Fruit fly (Drosophila melanogaster) whole organism, pupa: ENCODE results near the gene CG7368.

Source experiments
- CG10348 ChIP-seq: fragments of 200-800 bp; sonication (Bioruptor generic); IDR thresholded peaks from 2 replicates; pipeline ENCODE4 v1.3.6; 2022; ENCODE audit warnings: missing biosample characterization, missing genetic modification characterization
- CG12605 ChIP-seq: fragments of 200-800 bp; sonication (Bioruptor generic); IDR thresholded peaks from 2 replicates; pipeline ENCODE4 v1.3.6; 2022; ENCODE audit warnings: missing biosample characterization, missing genetic modification characterization
- CG13204 ChIP-seq: fragments of 200-800 bp; sonication (Bioruptor generic); optimal IDR thresholded peaks from 2 replicates; lab custom pipeline; 2018; ENCODE audit warnings: missing biosample characterization, mild to moderate bottlenecking, missing genetic modification characterization, moderate library complexity
- CG14655 ChIP-seq: fragments of 200-800 bp; sonication (Bioruptor generic); optimal IDR thresholded peaks from 3 replicates; lab custom pipeline; 2017; ENCODE audit warnings: mild to moderate bottlenecking, missing biosample characterization, missing genetic modification reagents, missing genetic modification characterization
- CG15710 ChIP-seq: fragments of 200-800 bp; sonication (Bioruptor generic); optimal IDR thresholded peaks from 2 replicates; lab custom pipeline; 2018; ENCODE audit warnings: missing biosample characterization, mild to moderate bottlenecking, missing genetic modification characterization, moderate library complexity
- CG17806 ChIP-seq: fragments of 200-800 bp; sonication (Bioruptor generic); optimal IDR thresholded peaks from 2 replicates; lab custom pipeline; 2018; ENCODE audit warnings: missing biosample characterization, mild to moderate bottlenecking, missing genetic modification characterization, moderate library complexity
- CG32121 ChIP-seq: fragments of 200-800 bp; sonication (Bioruptor generic); IDR thresholded peaks from 2 replicates; pipeline ENCODE4 v1.3.6; 2022; ENCODE audit warnings: missing biosample characterization, missing genetic modification characterization
- CG34367 ChIP-seq: fragments of 200-800 bp; sonication (Bioruptor generic); optimal IDR thresholded peaks from 2 replicates; lab custom pipeline; 2018; ENCODE audit warnings: missing biosample characterization, mild to moderate bottlenecking, missing genetic modification characterization
- CG4496 ChIP-seq: fragments of 200-800 bp; sonication (Bioruptor generic); IDR thresholded peaks from 3 replicates; pipeline ENCODE4 v1.3.6; 2022; ENCODE audit warnings: missing biosample characterization, missing genetic modification characterization
- CG8159 ChIP-seq: fragments of 200-800 bp; sonication (Bioruptor generic); optimal IDR thresholded peaks from 3 replicates; lab custom pipeline; 2018; ENCODE audit warnings: missing biosample characterization, mild to moderate bottlenecking, missing genetic modification characterization, moderate library complexity
- CG8301 ChIP-seq: fragments of 200-800 bp; sonication (Bioruptor generic); optimal IDR thresholded peaks from 2 replicates; lab custom pipeline; 2018; ENCODE audit warnings: missing biosample characterization, mild to moderate bottlenecking, missing genetic modification characterization
- CG9948 ChIP-seq: fragments of 200-800 bp; sonication (Bioruptor generic); optimal IDR thresholded peaks from 2 replicates; lab custom pipeline; 2018; ENCODE audit warnings: missing biosample characterization, mild to moderate bottlenecking, missing genetic modification characterization, moderate library complexity
- D1 ChIP-seq: fragments of 200-800 bp; sonication (Bioruptor generic); optimal IDR thresholded peaks from 2 replicates; lab custom pipeline; 2018; ENCODE audit warnings: missing biosample characterization, mild to moderate bottlenecking, missing genetic modification characterization, moderate library complexity
- EcR ChIP-seq: fragments of 200-800 bp; sonication (Bioruptor generic); optimal IDR thresholded peaks from 3 replicates; lab custom pipeline; 2019; ENCODE audit warnings: missing biosample characterization, missing genetic modification characterization, mild to moderate bottlenecking, moderate library complexity, missing genetic modification reagents
- Ets98B ChIP-seq: fragments of 200-800 bp; sonication (Bioruptor generic); IDR thresholded peaks from 2 replicates; pipeline ENCODE4 v1.3.6; 2022; ENCODE audit warnings: missing biosample characterization, missing genetic modification characterization
- Pif1A ChIP-seq: fragments of 200-800 bp; sonication (Bioruptor generic); optimal IDR thresholded peaks from 3 replicates; lab custom pipeline; 2016; ENCODE audit warnings: missing biosample characterization, missing genetic modification characterization
- Pif1B ChIP-seq: fragments of 200-800 bp; sonication (Bioruptor generic); optimal IDR thresholded peaks from 3 replicates; lab custom pipeline; 2016; ENCODE audit warnings: missing biosample characterization, missing genetic modification characterization
- Snoo ChIP-seq: fragments of 200-800 bp; sonication (Bioruptor generic); optimal IDR thresholded peaks from 3 replicates; lab custom pipeline; 2017; ENCODE audit warnings: missing biosample characterization, mild to moderate bottlenecking, missing genetic modification characterization, inconsistent platforms
- fd96Ca ChIP-seq: fragments of 200-800 bp; sonication (Bioruptor generic); IDR thresholded peaks from 3 replicates; pipeline ENCODE4 v1.3.6; 2022; ENCODE audit warnings: missing biosample characterization, missing genetic modification characterization
- gl ChIP-seq: fragments of 200-800 bp; sonication (Bioruptor generic); optimal IDR thresholded peaks from 2 replicates; lab custom pipeline; 2018; ENCODE audit warnings: missing biosample characterization, mild to moderate bottlenecking, missing genetic modification characterization
- rn ChIP-seq: fragments of 200-800 bp; sonication (Bioruptor generic); IDR thresholded peaks from 2 replicates; pipeline ENCODE4 v1.3.6; 2022; ENCODE audit warnings: missing biosample characterization, missing genetic modification characterization

Gene CG7368

DNA sequence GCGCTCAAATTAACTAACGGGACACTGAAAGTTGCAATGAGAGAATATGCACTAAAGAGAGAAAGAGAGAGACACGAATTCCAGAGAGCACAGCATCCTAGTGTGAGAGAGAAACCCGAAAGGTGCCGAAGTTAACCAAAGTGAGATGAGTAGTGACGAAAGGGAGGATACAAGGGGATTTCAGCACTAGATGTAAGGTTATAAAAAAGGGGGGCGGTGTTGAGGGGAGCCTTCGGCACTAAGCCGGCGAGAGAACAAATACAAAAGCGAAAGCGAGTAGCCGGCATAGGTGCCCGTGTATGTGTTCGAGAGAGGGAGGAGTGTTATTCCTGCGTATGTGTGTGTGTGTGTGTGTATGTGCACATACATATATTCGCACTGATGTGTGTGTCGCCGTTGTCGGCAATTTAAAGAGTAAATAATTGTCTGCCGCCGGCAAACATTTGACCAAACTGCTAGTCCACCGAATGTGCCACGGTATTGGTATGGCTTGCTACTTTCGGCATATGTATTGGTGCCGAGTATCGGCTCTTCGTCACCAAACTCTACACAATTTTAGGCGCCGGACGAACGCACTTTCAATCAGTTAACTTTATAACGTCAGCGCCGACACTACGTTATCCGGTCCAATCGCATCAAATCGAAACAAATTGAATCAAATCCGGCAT is at the start of gene CG7368:
TSS of gene CG7368 (plus strand) at position 618 of the 668 bp plus-strand sequence.
- TF ChIP-seq CG32121 (GFP tag; lab: Robert Waterston, UW) (no peak), CG13204 (GFP tag; lab: Kevin White, UChicago) (peak; percentile 14)

DNA sequence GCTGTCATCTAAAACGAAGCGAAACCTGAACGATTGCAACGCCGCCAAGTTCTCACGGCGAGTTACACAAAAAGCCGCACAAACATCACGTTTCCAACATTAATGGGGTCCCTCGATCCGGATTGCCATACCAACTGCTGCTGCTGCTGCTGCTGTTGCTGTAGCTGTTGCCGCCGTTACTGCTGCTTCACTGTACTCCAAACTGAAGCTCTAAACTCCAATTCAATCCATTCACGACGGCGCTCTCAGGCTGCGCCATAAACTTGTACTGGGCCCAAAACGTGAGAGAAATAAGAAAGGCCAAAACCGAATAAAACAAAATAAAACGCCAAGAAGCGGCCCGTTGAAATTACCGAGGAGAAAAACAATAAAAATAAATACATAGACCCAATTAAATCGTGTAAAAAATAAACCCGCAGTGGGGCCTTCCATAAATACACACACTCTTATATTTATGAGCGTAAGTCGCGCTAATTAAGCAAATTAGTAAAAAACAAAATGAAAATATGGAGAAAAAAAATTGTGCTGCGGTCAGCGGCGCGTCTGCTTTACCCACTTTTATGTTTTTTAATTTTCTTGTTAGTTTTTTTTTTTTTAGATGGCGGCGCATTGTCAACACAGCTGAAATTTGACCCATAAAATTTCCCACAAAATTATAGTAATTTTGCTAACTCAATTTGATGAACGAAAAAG is 49.6 kb upstream of the CG7368 start:
- peak; percentile 13; the same call in 1 of the 2 replicates for TF ChIP-seq Ets98B (GFP tag; lab: Robert Waterston, UW)
- TF ChIP-seq CG12605 (GFP tag; lab: Robert Waterston, UW), result no peak

DNA sequence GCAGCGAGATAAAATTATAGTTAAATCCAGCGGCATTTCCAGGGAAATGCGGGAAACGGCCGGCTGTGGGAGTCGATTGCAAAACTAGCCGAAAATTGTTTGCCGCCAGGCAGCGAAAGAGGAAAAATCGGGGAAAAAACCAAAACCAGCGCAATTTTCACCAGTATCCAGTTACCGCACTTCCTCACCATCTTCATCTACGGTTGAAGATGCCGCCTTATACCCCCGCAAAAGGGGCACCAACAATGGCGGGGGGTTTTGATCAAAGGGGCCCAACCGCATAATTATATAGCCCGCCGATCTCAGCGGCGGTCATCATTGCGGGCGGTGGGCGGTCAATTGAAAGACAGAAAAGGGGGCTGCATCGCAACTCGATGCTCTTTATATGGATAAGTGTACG is 49.0 kb upstream of the CG7368 start:
- TF ChIP-seq CG4496 (no peak), CG8301 (tag; lab: Kevin White, UChicago) (no peak), CG17806 (no peak), Ets98B (GFP tag; lab: Robert Waterston, UW) (no peak), CG8159 (tag; lab: Kevin White, UChicago) (no peak), CG10348 (GFP tag; lab: Robert Waterston, UW) (no peak), Pif1A (GFP tag; lab: Kevin White, UChicago) (no peak), CG9948 (tag; lab: Kevin White, UChicago) (no peak), Pif1B (GFP tag; lab: Kevin White, UChicago) (no peak), rn (no peak), EcR (GFP tag; lab: Kevin White, UChicago) (no peak), D1 (tag; lab: Kevin White, UChicago) (no peak), Snoo (tag; lab: Kevin White, UChicago) (no peak), CG34367 (tag; lab: Kevin White, UChicago) (no peak), fd96Ca (GFP tag; lab: Robert Waterston, UW) (no peak), CG15710 (tag; lab: Kevin White, UChicago) (no peak), CG14655 (GFP tag; lab: Kevin White, UChicago) (no peak), CG32121 (GFP tag; lab: Robert Waterston, UW) (no peak)

DNA sequence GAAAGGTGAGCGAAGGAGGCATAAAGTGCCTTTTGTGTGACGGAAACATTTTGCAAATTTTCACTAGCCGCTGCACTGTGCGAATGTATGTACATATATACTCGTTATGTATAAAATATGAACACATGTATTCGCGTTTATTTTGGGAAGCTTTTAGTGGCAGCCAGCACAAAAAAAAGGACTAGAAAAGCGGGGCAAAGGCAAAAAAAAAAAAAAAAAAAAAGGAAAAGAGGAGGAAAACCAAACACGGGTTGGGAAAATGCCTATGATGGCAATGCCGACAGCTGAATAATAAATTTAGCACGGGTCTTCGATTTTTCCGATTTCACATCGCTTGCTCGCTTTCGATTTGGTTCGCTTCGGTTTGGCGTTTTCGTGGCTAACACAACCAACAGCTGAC is 47.6 kb upstream of the CG7368 start:
- TF ChIP-seq CG9948 (tag; lab: Kevin White, UChicago) (no peak), EcR (GFP tag; lab: Kevin White, UChicago) (no peak), Pif1A (GFP tag; lab: Kevin White, UChicago) (no peak), CG32121 (GFP tag; lab: Robert Waterston, UW) (no peak), CG15710 (tag; lab: Kevin White, UChicago) (no peak), Snoo (tag; lab: Kevin White, UChicago) (no peak), CG13204 (GFP tag; lab: Kevin White, UChicago) (no peak), Ets98B (GFP tag; lab: Robert Waterston, UW) (peak; percentile 51), CG4496 (no peak), CG8301 (tag; lab: Kevin White, UChicago) (no peak), CG14655 (GFP tag; lab: Kevin White, UChicago) (no peak), fd96Ca (GFP tag; lab: Robert Waterston, UW) (0 out of 3 replicates have a peak, but pooled peaks have one; percentile 37), CG10348 (GFP tag; lab: Robert Waterston, UW) (no peak), Pif1B (GFP tag; lab: Kevin White, UChicago) (no peak), CG12605 (GFP tag; lab: Robert Waterston, UW) (peak; percentile 58)

DNA sequence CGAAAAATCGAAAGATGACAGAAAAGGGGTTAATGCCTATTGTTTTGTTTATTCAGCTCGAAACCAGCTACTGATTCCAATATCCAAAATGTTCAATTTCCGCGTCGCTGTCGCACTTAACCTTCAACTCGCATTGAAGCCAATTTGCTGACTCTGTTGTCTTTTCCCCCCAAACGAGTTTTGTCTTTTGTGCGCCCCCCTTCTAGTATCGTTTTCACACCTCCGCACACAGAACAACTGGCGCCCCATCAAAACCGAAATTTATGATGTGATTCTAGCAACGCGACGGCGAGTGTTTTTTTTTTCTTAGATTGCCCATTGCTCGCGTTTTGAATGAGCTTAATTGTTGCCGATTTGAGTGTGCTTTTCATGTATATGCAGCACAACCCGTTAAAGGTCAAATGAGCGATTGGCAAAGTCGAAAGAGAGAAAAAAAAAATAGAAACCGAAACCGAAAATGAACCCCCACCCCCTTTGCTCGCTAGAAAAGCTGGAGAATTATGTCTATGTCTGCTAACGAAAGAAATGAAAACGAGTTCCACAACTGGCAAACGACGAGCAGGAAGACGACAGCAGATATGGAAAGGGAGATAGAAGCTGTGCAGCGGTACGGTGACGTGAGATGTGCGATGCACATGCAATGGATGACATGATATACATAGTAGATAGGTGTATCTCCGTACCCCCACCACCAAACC is 46.5 kb upstream of the CG7368 start:
- TF ChIP-seq CG15710 (tag; lab: Kevin White, UChicago), result no peak
- no peak for TF ChIP-seq CG10348 (GFP tag; lab: Robert Waterston, UW)
- TF ChIP-seq CG4496, result 0 out of 3 replicates have a peak, but pooled peaks have one; percentile 10
- TF ChIP-seq CG14655 (GFP tag; lab: Kevin White, UChicago), result peak; percentile 16

DNA sequence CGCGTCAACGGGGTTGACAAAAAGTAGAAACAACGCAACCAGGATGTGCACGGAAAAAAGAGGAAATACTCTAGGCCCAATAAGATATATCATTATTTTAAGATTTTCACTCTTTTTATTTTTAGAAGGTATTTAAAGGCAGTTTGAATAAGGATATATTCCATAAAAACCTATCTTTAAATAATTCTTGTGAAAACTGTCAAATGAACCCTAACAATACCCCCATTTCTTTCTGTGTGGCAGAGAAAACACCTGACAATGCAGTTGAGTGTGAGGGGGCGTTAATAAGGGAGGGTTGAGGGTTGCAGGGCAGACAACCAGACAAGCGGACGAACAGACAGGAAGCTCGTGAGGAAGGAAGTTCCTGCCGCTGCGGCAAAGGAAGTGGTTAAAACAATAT is 45.1 kb upstream of the CG7368 start:
- TF ChIP-seq Pif1A (GFP tag; lab: Kevin White, UChicago) (peak; percentile 55), CG10348 (GFP tag; lab: Robert Waterston, UW) (no peak), Pif1B (GFP tag; lab: Kevin White, UChicago) (peak; percentile 29), gl (tag; lab: Kevin White, UChicago) (no peak), CG8301 (tag; lab: Kevin White, UChicago) (peak; percentile 58), CG32121 (GFP tag; lab: Robert Waterston, UW) (peak; percentile 60), CG14655 (GFP tag; lab: Kevin White, UChicago) (peak; percentile 76), Snoo (tag; lab: Kevin White, UChicago) (peak; percentile 24), rn (peak; percentile 52; the same call in 1 of the 2 replicates), CG17806 (peak; percentile 55), CG13204 (GFP tag; lab: Kevin White, UChicago) (no peak), CG8159 (tag; lab: Kevin White, UChicago) (peak; percentile 75), fd96Ca (GFP tag; lab: Robert Waterston, UW) (peak; percentile 11; the same call in 1 of the 3 replicates), CG9948 (tag; lab: Kevin White, UChicago) (peak; percentile 54), CG12605 (GFP tag; lab: Robert Waterston, UW) (no peak; the same call in 1 of the 2 replicates), CG4496 (peak; percentile 65; the same call in 1 of the 3 replicates), D1 (tag; lab: Kevin White, UChicago) (no peak), Ets98B (GFP tag; lab: Robert Waterston, UW) (peak; percentile 52), CG15710 (tag; lab: Kevin White, UChicago) (peak; percentile 66), CG34367 (tag; lab: Kevin White, UChicago) (peak; percentile 19), EcR (GFP tag; lab: Kevin White, UChicago) (no peak)
